Worm (Caenorhabditis elegans): ENCODE data around the gene C26B2.7.

DNA sequence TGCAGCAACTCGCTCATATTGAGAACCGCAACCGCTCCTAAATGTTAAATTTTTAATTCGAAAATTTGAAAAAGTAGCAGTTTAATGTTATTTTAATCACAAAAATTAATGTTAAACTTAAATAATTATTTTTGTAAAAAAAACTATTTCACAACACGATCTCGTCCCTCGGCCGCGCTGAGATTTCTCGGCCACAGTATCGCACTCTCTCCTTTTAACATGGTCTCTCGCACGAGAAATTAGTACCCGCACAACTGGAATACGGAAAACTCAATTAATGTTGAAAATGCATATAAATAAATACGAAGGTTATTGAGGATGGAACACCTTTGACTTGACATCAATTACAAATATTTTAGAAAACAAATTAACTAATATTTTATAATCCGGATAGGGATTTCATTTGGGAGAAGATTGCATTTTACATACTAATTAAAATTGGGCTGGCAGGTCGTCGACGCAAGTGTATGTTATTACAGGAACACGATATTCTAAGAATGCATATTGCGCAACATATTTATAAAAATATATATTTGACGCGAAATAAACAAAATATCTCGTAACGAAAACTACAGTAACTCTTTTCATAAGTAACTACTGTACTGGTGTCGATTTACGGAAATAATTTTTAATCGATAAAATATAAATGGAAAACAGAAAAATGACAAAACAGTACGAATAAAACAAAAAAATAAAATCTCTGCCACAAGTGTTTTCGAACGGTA is 3.9 kb downstream of the C26B2.7 start, which contains the start of gene dnc-4:
- TF ChIP-seq eyg-1 (tag; optimal IDR thresholded peaks at IDR 0.05) (no peak), zip-5 (tag; optimal IDR thresholded peaks at IDR 0.05) (no peak), lin-11 (tag; optimal IDR thresholded peaks at IDR 0.05) (no peak), ztf-16 (tag; optimal IDR thresholded peaks at IDR 0.05) (no peak)

Measured in whole organism, late embryonic.